Fruit fly (Drosophila melanogaster) Kc167 (cell line): ENCODE results near the gene CG9632.

Experiments used
- h ChIP-seq: fragments of >200 bp; optimal IDR thresholded peaks from 3 replicates; lab custom pipeline; 2018; ENCODE audit warnings: missing external identifiers
- psq ChIP-seq: fragments of >200 bp; optimal IDR thresholded peaks from 2 replicates; lab custom pipeline; 2017; ENCODE audit warnings: missing external identifiers

- no peak for TF ChIP-seq psq (lab: Kevin White, UChicago)
- TF ChIP-seq h = no peak
Observed at dm6 chr3R:15834375-15835031, 25.5 kb upstream of the CG9632 start, which contains the start of the genes CG43317 and Arpc3A.
